Worm (Caenorhabditis elegans): ENCODE data around the gene str-146.

Gene str-146

DNA sequence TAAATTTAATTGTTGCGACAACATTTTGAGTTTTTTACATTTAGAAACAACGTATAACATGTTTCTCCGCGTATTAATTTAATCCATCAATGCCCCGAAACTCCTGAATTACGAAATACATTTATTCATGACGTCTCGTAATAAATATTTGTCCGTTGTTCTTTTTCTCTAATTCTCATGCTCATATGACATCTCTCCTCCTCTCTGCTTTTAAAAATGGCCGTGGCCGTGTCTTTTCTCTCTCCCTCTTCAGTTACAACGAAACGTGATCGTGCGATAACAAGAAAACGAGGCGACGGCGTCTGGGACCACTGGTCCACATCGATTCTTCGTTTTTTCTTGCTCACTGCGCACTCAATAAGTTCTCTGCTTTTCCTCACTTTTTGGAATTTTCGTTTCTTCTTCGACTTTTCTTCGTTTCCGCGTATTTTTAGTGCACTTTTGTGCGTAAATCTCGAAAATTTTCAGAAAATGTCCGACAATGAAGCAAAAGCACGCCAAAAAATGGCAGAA lies 34.9 kb upstream of the str-146 start, which contains the start of gene snap-1:
Gene snap-1, plus strand, starts transcription at position 463 of the 513 bp plus-strand sequence.
- TF ChIP-seq nhr-25 (tag; optimal IDR thresholded peaks at IDR 0.05) (no peak), unc-62 (GFP tag; optimal IDR thresholded peaks at IDR 0.05) (no peak), fos-1 (tag; optimal IDR thresholded peaks at IDR 0.05) (no peak), nhr-76 (tag; optimal IDR thresholded peaks at IDR 0.05) (no peak), fkh-10 (GFP tag; optimal IDR thresholded peaks at IDR 0.05) (no peak), fkh-2 (tag; optimal IDR thresholded peaks at IDR 0.05) (no peak), elt-1 (tag; optimal IDR thresholded peaks at IDR 0.05) (peak; percentile 5), snpc-4 (tag; optimal IDR thresholded peaks at IDR 0.05) (peak; percentile 65), jun-1 (tag; optimal IDR thresholded peaks at IDR 0.05) (no peak), sea-2 (GFP tag; optimal IDR thresholded peaks at IDR 0.05) (no peak), ceh-82 (tag; optimal IDR thresholded peaks at IDR 0.05) (no peak), unc-39 (tag; optimal IDR thresholded peaks at IDR 0.05) (no peak), egl-5 (tag; optimal IDR thresholded peaks at IDR 0.05) (no peak), zag-1 (tag; optimal IDR thresholded peaks at IDR 0.05) (no peak), nhr-237 (tag; optimal IDR thresholded peaks at IDR 0.05) (no peak), nhr-67 (tag; optimal IDR thresholded peaks at IDR 0.05) (no peak), nhr-12 (tag; optimal IDR thresholded peaks at IDR 0.05) (no peak), ztf-11 (tag; optimal IDR thresholded peaks at IDR 0.05) (no peak), nfya-1 (tag; optimal IDR thresholded peaks at IDR 0.05; ENCODE audit: insufficient read depth) (peak; percentile 74), aly-2 (tag; optimal IDR thresholded peaks at IDR 0.05) (no peak), elt-2 (tag; optimal IDR thresholded peaks at IDR 0.05) (peak; percentile 5), lin-15B (tag; optimal IDR thresholded peaks at IDR 0.05) (peak; percentile 72), pha-4 (tag; optimal IDR thresholded peaks at IDR 0.05) (peak; percentile 60), ama-1 (optimal IDR thresholded peaks at IDR 0.05) (peak; percentile 23), mdl-1 (tag; optimal IDR thresholded peaks at IDR 0.05) (no peak), nhr-11 (tag; optimal IDR thresholded peaks at IDR 0.05) (no peak), ceh-16 (tag; optimal IDR thresholded peaks at IDR 0.05) (no peak), mml-1 (tag; optimal IDR thresholded peaks at IDR 0.05) (no peak), tbx-2 (tag; optimal IDR thresholded peaks at IDR 0.05) (no peak), nhr-23 (tag; optimal IDR thresholded peaks at IDR 0.05) (no peak), nhr-77 (tag; optimal IDR thresholded peaks at IDR 0.05) (no peak), hmg-11 (tag; optimal IDR thresholded peaks at IDR 0.05) (no peak), lin-39 (tag; optimal IDR thresholded peaks at IDR 0.05) (peak; percentile 35), nhr-43 (tag; optimal IDR thresholded peaks at IDR 0.05; ENCODE audit: poor library complexity, severe bottlenecking) (no peak), skn-1 (tag; optimal IDR thresholded peaks at IDR 0.05) (no peak), pqm-1 (tag; optimal IDR thresholded peaks at IDR 0.05) (peak; percentile 11)

- TF ChIP-seq nhr-25 (tag; optimal IDR thresholded peaks at IDR 0.05) (no peak), nhr-11 (tag; optimal IDR thresholded peaks at IDR 0.05) (no peak), skn-1 (tag; optimal IDR thresholded peaks at IDR 0.05) (peak; percentile 3), jun-1 (tag; optimal IDR thresholded peaks at IDR 0.05) (no peak), elt-1 (tag; optimal IDR thresholded peaks at IDR 0.05) (no peak), lin-15B (tag; optimal IDR thresholded peaks at IDR 0.05) (no peak), fkh-10 (GFP tag; optimal IDR thresholded peaks at IDR 0.05) (no peak), egl-27 (tag; optimal IDR thresholded peaks at IDR 0.05) (no peak), elt-2 (tag; optimal IDR thresholded peaks at IDR 0.05) (no peak), zag-1 (tag; optimal IDR thresholded peaks at IDR 0.05) (no peak), eor-1 (tag; optimal IDR thresholded peaks at IDR 0.05) (no peak), nhr-43 (tag; optimal IDR thresholded peaks at IDR 0.05; ENCODE audit: poor library complexity, severe bottlenecking) (peak; percentile 3), lin-39 (tag; optimal IDR thresholded peaks at IDR 0.05) (no peak), nhr-23 (tag; optimal IDR thresholded peaks at IDR 0.05) (no peak), R02D3.7 (tag; optimal IDR thresholded peaks at IDR 0.05) (peak; percentile 58), mdl-1 (tag; optimal IDR thresholded peaks at IDR 0.05) (no peak), nhr-67 (tag; optimal IDR thresholded peaks at IDR 0.05) (no peak)
Observed at ce11 chrV:8129719-8130118, 34.4 kb upstream of the str-146 start.

DNA sequence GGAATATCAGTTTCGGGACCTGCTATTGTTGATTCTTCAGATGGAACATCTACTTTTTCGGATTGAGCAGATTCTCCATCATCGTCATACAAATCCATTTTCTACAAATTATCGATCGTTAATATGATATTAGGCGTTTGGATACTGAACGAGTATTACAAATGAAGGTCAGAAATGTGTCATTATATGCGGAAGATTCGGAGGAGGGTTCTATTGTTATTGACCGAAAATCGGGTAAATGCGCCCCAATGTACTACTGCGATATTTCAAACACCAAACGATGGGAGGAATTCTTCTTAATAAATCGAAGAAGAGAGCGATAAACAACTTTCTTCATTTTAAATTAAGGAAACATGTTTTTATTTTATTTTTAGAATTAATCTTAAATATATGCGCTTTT lies 34.0 kb upstream of the str-146 start, which contains the start of gene spr-1:
Gene spr-1, minus strand, starts transcription at position 101 of the 400 bp plus-strand sequence.
- no peak for TF ChIP-seq nhr-12 (tag; optimal IDR thresholded peaks at IDR 0.05)
- no peak for TF ChIP-seq pqm-1 (tag; optimal IDR thresholded peaks at IDR 0.05)
- TF ChIP-seq nhr-25 (tag; optimal IDR thresholded peaks at IDR 0.05): peak; percentile 40

Data from whole organism, L3 larva.